Fruit fly (Drosophila melanogaster): ENCODE measurements around the gene Elp1.

Elp1 gene

dm6 chr3R:11657786-11658193 lies 7.0 kb downstream of the Elp1 start (continued):
- TF ChIP-seq gcm (GFP tag; optimal IDR thresholded peaks at IDR 0.05) (peak; percentile 31), bigmax (GFP tag; optimal IDR thresholded peaks at IDR 0.05) (no peak), CG3838 (GFP tag; optimal IDR thresholded peaks at IDR 0.05) (no peak), HmgD (GFP tag; optimal IDR thresholded peaks at IDR 0.05) (no peak), ssp (GFP tag; IDR thresholded peaks at IDR 0.05) (no peak), CG7963 (GFP tag; IDR thresholded peaks at IDR 0.05; ENCODE audit: partially characterized antibody) (no peak), vvl (GFP tag; IDR thresholded peaks at IDR 0.05) (peak; percentile 75), CG15269 (tag; optimal IDR thresholded peaks at IDR 0.05) (peak; percentile 3), CG15073 (GFP tag; optimal IDR thresholded peaks at IDR 0.05) (no peak), Atf3 (GFP tag; optimal IDR thresholded peaks at IDR 0.05) (no peak), org-1 (GFP tag; optimal IDR thresholded peaks at IDR 0.05) (no peak), CG12942 (GFP tag; optimal IDR thresholded peaks at IDR 0.05) (no peak), trem (tag; optimal IDR thresholded peaks at IDR 0.05) (no peak), CG6854 (GFP tag; optimal IDR thresholded peaks at IDR 0.05) (no peak), CG9797 (GFP tag; optimal IDR thresholded peaks at IDR 0.05) (no peak), CG34422 (GFP tag; IDR thresholded peaks at IDR 0.05) (no peak), CG13296 (GFP tag; optimal IDR thresholded peaks at IDR 0.05) (no peak), Hand (GFP tag; optimal IDR thresholded peaks at IDR 0.05) (no peak), CG3065 (GFP tag; optimal IDR thresholded peaks at IDR 0.05) (no peak), CG5953 (GFP tag; IDR thresholded peaks at IDR 0.05) (no peak), CG17328 (GFP tag; IDR thresholded peaks at IDR 0.05) (peak; percentile 55), CG8388 (GFP tag; optimal IDR thresholded peaks at IDR 0.05) (no peak), CrebB (tag; optimal IDR thresholded peaks at IDR 0.05) (no peak), CG12391 (tag; optimal IDR thresholded peaks at IDR 0.05) (peak; percentile 47), wor (GFP tag; IDR thresholded peaks at IDR 0.05) (no peak), Atf6 (GFP tag; IDR thresholded peaks at IDR 0.05) (no peak), gem (tag; optimal IDR thresholded peaks at IDR 0.05) (peak; percentile 55), ase (GFP tag; IDR thresholded peaks at IDR 0.05) (no peak), tio (GFP tag; optimal IDR thresholded peaks at IDR 0.05) (no peak), CG12236 (GFP tag; optimal IDR thresholded peaks at IDR 0.05) (peak; percentile 10), btn (GFP tag; optimal IDR thresholded peaks at IDR 0.05) (no peak), Optix (GFP tag; IDR thresholded peaks at IDR 0.05) (no peak), Spps (tag; optimal IDR thresholded peaks at IDR 0.05) (peak; percentile 7), CG12104 (GFP tag; optimal IDR thresholded peaks at IDR 0.05) (no peak), caup (GFP tag; optimal IDR thresholded peaks at IDR 0.05; ENCODE audit: severe bottlenecking) (peak; percentile 29), ro (GFP tag; IDR thresholded peaks at IDR 0.05) (no peak), Xbp1 (GFP tag; optimal IDR thresholded peaks at IDR 0.05) (peak; percentile 15), Deaf1 (tag; optimal IDR thresholded peaks at IDR 0.05) (peak; percentile 15)

dm6 chr3R:11661187-11661586 lies 10.4 kb downstream of the Elp1 start:
- no peak for TF ChIP-seq D19A (tag; optimal IDR thresholded peaks at IDR 0.05)
- no peak for TF ChIP-seq CG3065 (GFP tag; optimal IDR thresholded peaks at IDR 0.05)
- no peak for TF ChIP-seq CG4820 (GFP tag; optimal IDR thresholded peaks at IDR 0.05)
- TF ChIP-seq chif (GFP tag; optimal IDR thresholded peaks at IDR 0.05): no peak
- TF ChIP-seq rib (GFP tag; IDR thresholded peaks at IDR 0.05): no peak
- TF ChIP-seq Pdp1 (GFP tag; optimal IDR thresholded peaks at IDR 0.05): peak in 1 of 2 experiments; percentile 80
- TF ChIP-seq CG2199 (GFP tag; IDR thresholded peaks at IDR 0.05): 0 out of 3 replicates have a peak, but pooled peaks have one; percentile 10
- no peak for TF ChIP-seq CG1024 (GFP tag; IDR thresholded peaks at IDR 0.05)
- TF ChIP-seq Drgx (GFP tag; IDR thresholded peaks at IDR 0.05): no peak; the same call in 1 of the 2 replicates
- 0 out of 2 replicates have a peak, but pooled peaks have one; percentile 16 for TF ChIP-seq sna (GFP tag; IDR thresholded peaks at IDR 0.05; ENCODE audit: partially characterized antibody)
- no peak for TF ChIP-seq Atf6 (GFP tag; IDR thresholded peaks at IDR 0.05)
- TF ChIP-seq Bgb (GFP tag; IDR thresholded peaks at IDR 0.05; ENCODE audit: partially characterized antibody): no peak
- TF ChIP-seq Blimp-1 (GFP tag; optimal IDR thresholded peaks at IDR 0.05): peak; percentile 98
- TF ChIP-seq tx (GFP tag; optimal IDR thresholded peaks at IDR 0.05): no peak
